Worm (Caenorhabditis elegans) whole organism, young adult: ENCODE measurements around the gene arp-1.

Experiments
- C17E4.6 ChIP-seq: fragments of 200-800 bp; sonication (Bioruptor generic); IDR thresholded peaks from 2 replicates; pipeline ENCODE4 v1.3.6; 2022; ENCODE audit warnings: missing genetic modification reagents, missing genetic modification characterization, missing compliant biosample characterization
- D2030.7 ChIP-seq: fragments of 200-800 bp; sonication (Bioruptor generic); IDR thresholded peaks from 2 replicates; pipeline ENCODE4 v1.3.6; 2022; ENCODE audit warnings: missing genetic modification reagents, missing genetic modification characterization, missing compliant biosample characterization
- attf-3 ChIP-seq: fragments of 200-800 bp; sonication (Bioruptor generic); conservative IDR thresholded peaks from 2 replicates; pipeline ENCODE4 v1.3.6; 2022; ENCODE audit warnings: missing genetic modification reagents, missing genetic modification characterization, missing compliant biosample characterization
- ceh-79 ChIP-seq: sonication (generic microtip); optimal IDR thresholded peaks from 2 replicates; lab custom pipeline; 2017; ENCODE audit warnings: mild to moderate bottlenecking, missing genetic modification characterization, missing compliant biosample characterization
- lsy-27 ChIP-seq: sonication (generic microtip); optimal IDR thresholded peaks from 2 replicates; lab custom pipeline; 2017; ENCODE audit warnings: missing genetic modification characterization, mild to moderate bottlenecking, missing compliant biosample characterization, antibody characterized with exemption, missing genotype, borderline replicate concordance; ENCODE audit not compliant: insufficient read depth
- nfya-2 ChIP-seq: fragments of 200-800 bp; sonication (Bioruptor generic); IDR thresholded peaks from 2 replicates; pipeline ENCODE4 v1.3.6; 2022; ENCODE audit warnings: missing genetic modification reagents, missing genetic modification characterization, missing compliant biosample characterization
- snpc-4 ChIP-seq, 5 experiments: fragments of 150-350 bp in 1 of 5; sonication (generic microtip) in 4 of 5; optimal IDR thresholded peaks; 2 replicates each; lab custom pipeline; 2014 to 2018; ENCODE audit warnings: missing genetic modification characterization in 5 of 5, missing biosample characterization in 3 of 5, antibody characterized with exemption in 2 of 5, mild to moderate bottlenecking in 2 of 5, missing compliant biosample characterization in 2 of 5, missing genotype in 2 of 5, moderate library complexity in 2 of 5, missing genetic modification reagents in 1 of 5
- tbx-9 ChIP-seq: sonication (generic microtip); optimal IDR thresholded peaks from 2 replicates; lab custom pipeline; 2016; ENCODE audit warnings: borderline replicate concordance, missing genetic modification characterization, inconsistent platforms, missing compliant biosample characterization
- unc-62 ChIP-seq: fragments of 150-350 bp; optimal IDR thresholded peaks from 2 replicates; lab custom pipeline; 2014; ENCODE audit warnings: missing biosample characterization, missing genetic modification reagents, missing genetic modification characterization

DNA sequence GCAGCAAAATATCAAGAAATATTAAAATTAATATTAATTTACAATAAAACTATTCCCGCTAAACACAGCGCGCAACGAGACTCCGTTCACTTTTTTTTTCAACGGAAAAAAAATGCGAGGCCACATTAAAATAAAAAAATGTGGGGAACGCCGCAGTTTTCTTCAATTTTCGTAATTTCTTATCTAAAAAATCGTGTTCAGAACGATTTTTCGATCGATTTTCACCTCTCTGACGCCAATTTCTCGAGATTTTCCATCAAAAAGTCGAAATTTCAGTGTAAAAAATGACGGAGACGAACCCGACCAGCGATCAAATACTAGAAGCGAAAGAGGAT is 30.2 kb upstream of the arp-1 start, which contains the start of gene Y53F4B.21:
- TF ChIP-seq lsy-27 (tag; lab: Kevin White, UChicago) (no peak), snpc-4 (GFP tag; optimal IDR thresholded peaks at IDR 0.05; lab: Kevin White, UChicago) (no peak), snpc-4 (tag; optimal IDR thresholded peaks at IDR 0.05; lab: Kevin White, UChicago) (no peak), ceh-79 (tag; lab: Kevin White, UChicago) (no peak), nfya-2 (GFP tag; lab: Robert Waterston, UW) (no peak), C17E4.6 (GFP tag; lab: Robert Waterston, UW) (no peak), D2030.7 (GFP tag; lab: Robert Waterston, UW) (no peak), tbx-9 (tag; lab: Kevin White, UChicago) (no peak), unc-62 (GFP tag; lab: Kevin White, UChicago) (no peak), attf-3 (GFP tag; lab: Robert Waterston, UW) (peak; percentile 84)
